Fruit fly (Drosophila melanogaster) whole organism, pupa: ENCODE results near the gene dia.

ENCODE experiments used
- CG10348 ChIP-seq: fragments of 200-800 bp; sonication (Bioruptor generic); IDR thresholded peaks from 2 replicates; pipeline ENCODE4 v1.3.6; 2022; ENCODE audit warnings: missing biosample characterization, missing genetic modification characterization
- CG12605 ChIP-seq: fragments of 200-800 bp; sonication (Bioruptor generic); IDR thresholded peaks from 2 replicates; pipeline ENCODE4 v1.3.6; 2022; ENCODE audit warnings: missing biosample characterization, missing genetic modification characterization
- CG13204 ChIP-seq: fragments of 200-800 bp; sonication (Bioruptor generic); optimal IDR thresholded peaks from 2 replicates; lab custom pipeline; 2018; ENCODE audit warnings: missing biosample characterization, mild to moderate bottlenecking, missing genetic modification characterization, moderate library complexity
- CG14655 ChIP-seq: fragments of 200-800 bp; sonication (Bioruptor generic); optimal IDR thresholded peaks from 3 replicates; lab custom pipeline; 2017; ENCODE audit warnings: mild to moderate bottlenecking, missing biosample characterization, missing genetic modification reagents, missing genetic modification characterization
- CG15710 ChIP-seq: fragments of 200-800 bp; sonication (Bioruptor generic); optimal IDR thresholded peaks from 2 replicates; lab custom pipeline; 2018; ENCODE audit warnings: missing biosample characterization, mild to moderate bottlenecking, missing genetic modification characterization, moderate library complexity
- CG17806 ChIP-seq: fragments of 200-800 bp; sonication (Bioruptor generic); optimal IDR thresholded peaks from 2 replicates; lab custom pipeline; 2018; ENCODE audit warnings: missing biosample characterization, mild to moderate bottlenecking, missing genetic modification characterization, moderate library complexity
- CG32121 ChIP-seq: fragments of 200-800 bp; sonication (Bioruptor generic); IDR thresholded peaks from 2 replicates; pipeline ENCODE4 v1.3.6; 2022; ENCODE audit warnings: missing biosample characterization, missing genetic modification characterization
- CG34367 ChIP-seq: fragments of 200-800 bp; sonication (Bioruptor generic); optimal IDR thresholded peaks from 2 replicates; lab custom pipeline; 2018; ENCODE audit warnings: missing biosample characterization, mild to moderate bottlenecking, missing genetic modification characterization
- CG4496 ChIP-seq: fragments of 200-800 bp; sonication (Bioruptor generic); IDR thresholded peaks from 3 replicates; pipeline ENCODE4 v1.3.6; 2022; ENCODE audit warnings: missing biosample characterization, missing genetic modification characterization
- CG8159 ChIP-seq: fragments of 200-800 bp; sonication (Bioruptor generic); optimal IDR thresholded peaks from 3 replicates; lab custom pipeline; 2018; ENCODE audit warnings: missing biosample characterization, mild to moderate bottlenecking, missing genetic modification characterization, moderate library complexity
- CG8301 ChIP-seq: fragments of 200-800 bp; sonication (Bioruptor generic); optimal IDR thresholded peaks from 2 replicates; lab custom pipeline; 2018; ENCODE audit warnings: missing biosample characterization, mild to moderate bottlenecking, missing genetic modification characterization
- CG9948 ChIP-seq: fragments of 200-800 bp; sonication (Bioruptor generic); optimal IDR thresholded peaks from 2 replicates; lab custom pipeline; 2018; ENCODE audit warnings: missing biosample characterization, mild to moderate bottlenecking, missing genetic modification characterization, moderate library complexity
- D1 ChIP-seq: fragments of 200-800 bp; sonication (Bioruptor generic); optimal IDR thresholded peaks from 2 replicates; lab custom pipeline; 2018; ENCODE audit warnings: missing biosample characterization, mild to moderate bottlenecking, missing genetic modification characterization, moderate library complexity
- EcR ChIP-seq: fragments of 200-800 bp; sonication (Bioruptor generic); optimal IDR thresholded peaks from 3 replicates; lab custom pipeline; 2019; ENCODE audit warnings: missing biosample characterization, missing genetic modification characterization, mild to moderate bottlenecking, moderate library complexity, missing genetic modification reagents
- Ets98B ChIP-seq: fragments of 200-800 bp; sonication (Bioruptor generic); IDR thresholded peaks from 2 replicates; pipeline ENCODE4 v1.3.6; 2022; ENCODE audit warnings: missing biosample characterization, missing genetic modification characterization
- Pif1A ChIP-seq: fragments of 200-800 bp; sonication (Bioruptor generic); optimal IDR thresholded peaks from 3 replicates; lab custom pipeline; 2016; ENCODE audit warnings: missing biosample characterization, missing genetic modification characterization
- Pif1B ChIP-seq: fragments of 200-800 bp; sonication (Bioruptor generic); optimal IDR thresholded peaks from 3 replicates; lab custom pipeline; 2016; ENCODE audit warnings: missing biosample characterization, missing genetic modification characterization
- Snoo ChIP-seq: fragments of 200-800 bp; sonication (Bioruptor generic); optimal IDR thresholded peaks from 3 replicates; lab custom pipeline; 2017; ENCODE audit warnings: missing biosample characterization, mild to moderate bottlenecking, missing genetic modification characterization, inconsistent platforms
- fd96Ca ChIP-seq: fragments of 200-800 bp; sonication (Bioruptor generic); IDR thresholded peaks from 3 replicates; pipeline ENCODE4 v1.3.6; 2022; ENCODE audit warnings: missing biosample characterization, missing genetic modification characterization
- gl ChIP-seq: fragments of 200-800 bp; sonication (Bioruptor generic); optimal IDR thresholded peaks from 2 replicates; lab custom pipeline; 2018; ENCODE audit warnings: missing biosample characterization, mild to moderate bottlenecking, missing genetic modification characterization
- rn ChIP-seq: fragments of 200-800 bp; sonication (Bioruptor generic); IDR thresholded peaks from 2 replicates; pipeline ENCODE4 v1.3.6; 2022; ENCODE audit warnings: missing biosample characterization, missing genetic modification characterization

dia gene

DNA sequence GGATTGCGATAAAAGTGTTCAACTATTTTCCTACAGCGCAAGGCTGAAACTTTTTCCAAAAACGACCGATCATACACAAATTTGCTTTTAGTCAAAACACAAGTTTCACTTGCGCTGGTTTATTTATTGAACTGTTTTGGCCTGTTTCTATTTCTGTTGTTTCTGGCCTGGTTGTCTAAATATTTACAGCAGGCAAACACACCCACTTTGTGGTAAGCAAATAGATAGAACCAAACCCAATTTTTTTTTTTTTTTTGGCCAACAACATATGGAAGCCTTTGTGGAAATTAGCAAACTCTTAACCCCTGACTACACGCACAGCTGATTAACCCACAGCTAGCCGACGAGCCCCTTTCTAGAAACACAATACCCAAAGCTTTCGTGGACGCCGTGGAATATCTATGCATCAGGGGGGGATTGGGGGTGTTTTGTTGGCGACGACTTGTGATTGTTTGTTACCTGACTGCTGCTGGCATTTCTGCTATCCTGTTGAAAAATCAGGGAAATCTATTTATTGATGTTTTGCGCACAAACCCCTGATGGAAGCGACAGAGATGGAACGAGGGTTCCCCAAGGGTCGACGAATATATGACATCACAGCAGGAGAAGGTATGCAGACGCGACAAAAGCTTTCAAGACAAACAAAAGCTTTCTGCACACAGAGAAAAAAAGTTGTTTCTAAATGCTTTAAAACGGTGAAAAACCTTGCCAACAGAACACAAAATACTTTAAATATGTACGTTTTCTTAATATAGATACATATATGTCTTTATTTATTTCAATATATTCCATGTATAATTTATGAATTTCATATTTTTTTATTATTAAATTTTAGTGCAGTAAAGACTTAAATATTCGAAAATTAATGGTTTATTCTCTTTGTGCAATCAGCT, 49.9 kb downstream of the dia start:
- TF ChIP-seq CG34367 (tag; lab: Kevin White, UChicago) (no peak), fd96Ca (GFP tag; lab: Robert Waterston, UW) (no peak), CG4496 (0 out of 3 replicates have a peak, but pooled peaks have one; percentile 8), CG12605 (GFP tag; lab: Robert Waterston, UW) (0 out of 2 replicates have a peak, but pooled peaks have one; percentile 27), rn (GFP tag; lab: Robert Waterston, UW) (no peak), CG8301 (no peak), CG9948 (peak; percentile 30), CG17806 (tag; lab: Kevin White, UChicago) (peak; percentile 14), Ets98B (GFP tag; lab: Robert Waterston, UW) (peak; percentile 10; the same call in 1 of the 2 replicates), CG8159 (peak; percentile 63), CG14655 (peak; percentile 27), Snoo (peak; percentile 3), CG32121 (GFP tag; lab: Robert Waterston, UW) (peak; percentile 42), Pif1A (GFP tag; lab: Kevin White, UChicago) (no peak), CG15710 (tag; lab: Kevin White, UChicago) (peak; percentile 25)

DNA sequence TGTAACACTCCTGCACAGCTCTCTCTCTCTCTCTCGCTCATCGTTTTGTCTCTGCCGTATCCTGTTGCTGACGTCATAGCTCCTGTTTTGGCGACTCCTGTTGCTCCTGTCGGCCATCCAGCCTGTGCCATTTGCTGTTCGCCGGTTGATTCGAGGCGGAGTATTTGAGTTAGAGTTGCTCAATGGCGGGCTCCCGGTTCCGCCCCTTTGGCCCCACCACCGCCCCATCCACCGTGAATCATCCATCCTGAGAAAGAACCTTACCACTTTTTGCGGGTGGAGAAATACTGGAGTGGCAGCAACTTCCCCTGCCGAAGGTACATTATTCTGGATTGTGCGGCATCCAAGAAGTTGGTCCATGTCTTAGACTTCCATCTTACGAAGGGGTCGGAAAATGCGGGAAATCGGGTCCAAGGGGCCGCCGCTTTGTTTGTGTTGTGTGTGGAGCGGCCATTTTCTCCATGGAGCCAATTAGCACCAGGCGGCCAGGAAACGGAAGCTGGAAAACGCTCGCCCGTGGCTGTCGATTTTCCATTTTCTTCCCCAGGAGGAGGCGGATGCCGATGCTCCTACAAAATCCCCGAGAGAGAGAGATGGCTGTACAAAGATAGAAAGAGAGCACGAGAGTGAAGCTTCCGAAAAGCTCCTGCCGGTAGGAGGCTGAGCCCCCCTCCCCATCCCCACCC, 50.7 kb downstream of the dia start:
- TF ChIP-seq D1 (tag; lab: Kevin White, UChicago): no peak
- TF ChIP-seq rn (GFP tag; lab: Robert Waterston, UW): no peak
- TF ChIP-seq CG9948: no peak
- TF ChIP-seq Pif1A (GFP tag; lab: Kevin White, UChicago): no peak
- TF ChIP-seq Pif1B: no peak
- TF ChIP-seq EcR: no peak
- TF ChIP-seq CG13204 (GFP tag; lab: Kevin White, UChicago): no peak

DNA sequence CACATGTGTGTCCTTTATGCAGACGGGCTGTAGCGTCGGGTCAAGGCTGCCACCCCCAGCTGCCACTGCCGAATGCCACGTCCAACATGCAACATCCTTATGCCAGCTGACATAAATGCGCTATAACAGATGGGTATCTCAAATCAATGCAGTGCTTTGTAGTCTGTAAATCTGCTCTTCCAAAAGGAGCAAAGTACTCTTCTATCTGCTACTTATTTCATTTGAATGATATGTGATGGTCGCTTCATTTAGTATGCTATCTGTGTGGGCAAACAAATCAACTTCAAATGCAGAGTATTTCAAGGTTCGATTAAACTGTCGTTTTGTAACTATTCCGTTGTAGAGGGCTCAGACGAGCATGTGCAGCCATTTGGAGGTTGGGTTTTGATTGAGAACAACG, 51.3 kb downstream of the dia start:
- TF ChIP-seq Pif1A (GFP tag; lab: Kevin White, UChicago): peak; percentile 2
- no peak for TF ChIP-seq CG13204 (GFP tag; lab: Kevin White, UChicago)
- TF ChIP-seq D1 (tag; lab: Kevin White, UChicago): no peak
- no peak for TF ChIP-seq gl (tag; lab: Kevin White, UChicago)
- no peak for TF ChIP-seq CG34367 (tag; lab: Kevin White, UChicago)
- TF ChIP-seq CG15710 (tag; lab: Kevin White, UChicago): no peak
- peak; percentile 24 for TF ChIP-seq CG14655
- no peak for TF ChIP-seq CG8301
- TF ChIP-seq Snoo: no peak
- peak; percentile 69 for TF ChIP-seq Ets98B (GFP tag; lab: Robert Waterston, UW)
- TF ChIP-seq Pif1B: no peak
- no peak for TF ChIP-seq CG9948
- peak; percentile 60 for TF ChIP-seq fd96Ca (GFP tag; lab: Robert Waterston, UW)
- no peak for TF ChIP-seq CG12605 (GFP tag; lab: Robert Waterston, UW)
- peak; percentile 29 for TF ChIP-seq CG17806 (tag; lab: Kevin White, UChicago)
- TF ChIP-seq EcR: no peak
- peak; percentile 37 for TF ChIP-seq CG8159
- no peak for TF ChIP-seq CG10348 (GFP tag; lab: Robert Waterston, UW)
- peak; percentile 64; the same call in 1 of the 3 replicates for TF ChIP-seq CG4496
- TF ChIP-seq CG32121 (GFP tag; lab: Robert Waterston, UW): peak; percentile 59
- TF ChIP-seq rn (GFP tag; lab: Robert Waterston, UW): no peak

DNA sequence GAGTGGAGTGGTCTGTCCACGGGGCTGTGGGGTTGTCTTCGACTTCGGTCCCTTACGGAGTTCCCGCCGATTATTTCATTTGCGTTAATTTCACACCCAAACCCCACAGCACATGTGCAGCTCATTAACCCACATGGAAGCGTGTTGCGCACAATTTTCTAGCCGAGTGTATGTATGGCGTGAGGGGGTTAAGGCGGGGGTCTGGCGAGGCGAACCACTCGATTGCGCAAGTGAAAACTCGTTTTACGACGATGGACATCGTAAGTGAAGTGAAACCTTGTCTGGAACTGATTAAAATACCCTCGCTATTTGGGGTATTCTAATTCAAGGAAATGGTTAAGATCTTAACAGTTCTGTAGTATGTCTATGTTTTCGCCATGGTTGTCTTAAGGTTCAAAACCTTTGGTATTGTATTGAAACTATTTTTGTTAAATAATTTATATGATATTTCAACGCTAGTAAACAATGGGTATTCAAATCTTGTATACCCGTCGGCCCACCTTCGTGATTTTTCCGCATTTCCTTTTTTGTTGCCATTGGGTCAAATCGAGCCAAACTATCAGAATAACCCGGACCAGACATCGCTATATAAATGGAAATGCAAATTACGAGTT, 53.2 kb downstream of the dia start:
- TF ChIP-seq fd96Ca (GFP tag; lab: Robert Waterston, UW): peak; percentile 71
- TF ChIP-seq CG8159: peak; percentile 65
- no peak for TF ChIP-seq CG13204 (GFP tag; lab: Kevin White, UChicago)
- peak; percentile 63 for TF ChIP-seq CG15710 (tag; lab: Kevin White, UChicago)
- peak; percentile 85 for TF ChIP-seq CG32121 (GFP tag; lab: Robert Waterston, UW)
- peak; percentile 65 for TF ChIP-seq CG9948
- no peak for TF ChIP-seq Snoo
- peak; percentile 37 for TF ChIP-seq EcR
- TF ChIP-seq gl (tag; lab: Kevin White, UChicago): no peak
- TF ChIP-seq Ets98B (GFP tag; lab: Robert Waterston, UW): peak; percentile 90
- peak; percentile 59; the same call in 1 of the 2 replicates for TF ChIP-seq rn (GFP tag; lab: Robert Waterston, UW)
- peak; percentile 86 for TF ChIP-seq CG14655
- peak; percentile 85 for TF ChIP-seq CG8301
- no peak for TF ChIP-seq D1 (tag; lab: Kevin White, UChicago)
- peak; percentile 81 for TF ChIP-seq Pif1A (GFP tag; lab: Kevin White, UChicago)
- peak; percentile 74 for TF ChIP-seq CG17806 (tag; lab: Kevin White, UChicago)
- TF ChIP-seq CG34367 (tag; lab: Kevin White, UChicago): peak; percentile 53
- peak; percentile 54 for TF ChIP-seq Pif1B
- TF ChIP-seq CG10348 (GFP tag; lab: Robert Waterston, UW): peak; percentile 30; the same call in 1 of the 2 replicates
- no peak; the same call in 1 of the 2 replicates for TF ChIP-seq CG12605 (GFP tag; lab: Robert Waterston, UW)
- TF ChIP-seq CG4496: peak; percentile 86
- TF ChIP-seq, all 21 proteins: peak for 16
